Worm (Caenorhabditis elegans): ENCODE measurements around the gene T01G5.7.

- TF ChIP-seq lsy-27 (tag; optimal IDR thresholded peaks at IDR 0.05; ENCODE audit: borderline replicate concordance, insufficient read depth) (no peak), hlh-12 (tag; optimal IDR thresholded peaks at IDR 0.05) (no peak), ama-1 (optimal IDR thresholded peaks at IDR 0.05) (no peak), ama-1 (GFP tag; optimal IDR thresholded peaks at IDR 0.05) (no peak), K12H6.12 (tag; optimal IDR thresholded peaks at IDR 0.05) (no peak), ztf-25 (GFP tag; IDR thresholded peaks at IDR 0.05) (no peak), lin-40 (tag; optimal IDR thresholded peaks at IDR 0.05) (no peak), zim-3 (tag; optimal IDR thresholded peaks at IDR 0.05) (no peak), ztf-26 (tag; optimal IDR thresholded peaks at IDR 0.05) (no peak), unc-130 (GFP tag; optimal IDR thresholded peaks at IDR 0.05) (no peak), Y79H2A.3 (GFP tag; conservative IDR thresholded peaks at IDR 0.05) (no peak), pha-4 (tag; optimal IDR thresholded peaks at IDR 0.05) (no peak)
Measured at ce11 chrV:15078560-15078959, 33.2 kb upstream of the T01G5.7 start.
